Fruit fly (Drosophila melanogaster) whole organism, embryonic: ENCODE results near the gene Bub1.

Experiments used
- CG10321 ChIP-seq: fragments of 200-800 bp; sonication (Bioruptor generic); IDR thresholded peaks from 2 replicates; pipeline ENCODE4 v1.3.6; 2022; ENCODE audit warnings: missing biosample characterization, missing genetic modification characterization
- CG11093 ChIP-seq: fragments of 200-800 bp; sonication (Bioruptor generic); IDR thresholded peaks from 3 replicates; pipeline ENCODE4 v1.3.6; 2022; ENCODE audit warnings: missing biosample characterization, missing genetic modification characterization
- CG11696 ChIP-seq: fragments of 200-800 bp; sonication (Bioruptor generic); IDR thresholded peaks from 2 replicates; pipeline ENCODE4 v1.3.6; 2022; ENCODE audit warnings: missing biosample characterization, missing genetic modification characterization
- CG12155 ChIP-seq: fragments of 200-800 bp; sonication (Bioruptor generic); optimal IDR thresholded peaks from 3 replicates; lab custom pipeline; 2016; ENCODE audit warnings: missing biosample characterization, missing genetic modification characterization
- CG1233 ChIP-seq: fragments of 200-800 bp; sonication (Bioruptor generic); optimal IDR thresholded peaks from 4 replicates; lab custom pipeline; 2018; ENCODE audit warnings: missing biosample characterization, mild to moderate bottlenecking, missing genetic modification characterization
- CG12659 ChIP-seq: fragments of 200-800 bp; sonication (Bioruptor generic); optimal IDR thresholded peaks from 3 replicates; lab custom pipeline; 2017; ENCODE audit warnings: mild to moderate bottlenecking, missing biosample characterization, missing genetic modification reagents, missing genetic modification characterization
- CG13775 ChIP-seq: fragments of 200-800 bp; sonication (Bioruptor generic); optimal IDR thresholded peaks from 3 replicates; lab custom pipeline; 2017; ENCODE audit warnings: missing biosample characterization, mild to moderate bottlenecking, missing genetic modification characterization
- CG14710 ChIP-seq: fragments of 200-800 bp; sonication (Bioruptor generic); optimal IDR thresholded peaks from 3 replicates; lab custom pipeline; 2019; ENCODE audit warnings: missing biosample characterization, mild to moderate bottlenecking, missing genetic modification characterization, moderate library complexity
- CG1602 ChIP-seq: fragments of 200-800 bp; sonication (Bioruptor generic); optimal IDR thresholded peaks from 3 replicates; lab custom pipeline; 2016; ENCODE audit warnings: missing biosample characterization, missing genetic modification characterization
- CG17186 ChIP-seq: fragments of 200-800 bp; sonication (Bioruptor generic); optimal IDR thresholded peaks from 3 replicates; lab custom pipeline; 2017; ENCODE audit warnings: missing biosample characterization, missing genetic modification reagents, missing genetic modification characterization
- CG17385 ChIP-seq: fragments of 200-800 bp; sonication (Bioruptor generic); optimal IDR thresholded peaks from 3 replicates; lab custom pipeline; 2018; ENCODE audit warnings: missing biosample characterization, mild to moderate bottlenecking, missing genetic modification characterization
- CG2712 ChIP-seq: fragments of 200-800 bp; optimal IDR thresholded peaks from 3 replicates; lab custom pipeline; 2019; ENCODE audit warnings: missing biosample characterization, mild to moderate bottlenecking, missing genetic modification characterization, moderate library complexity
- CG31224 ChIP-seq: fragments of 200-800 bp; sonication (Bioruptor generic); IDR thresholded peaks from 2 replicates; pipeline ENCODE4 v1.3.6; 2022; ENCODE audit warnings: missing biosample characterization, missing genetic modification characterization
- CG3407 ChIP-seq: fragments of 200-800 bp; sonication (Bioruptor generic); optimal IDR thresholded peaks from 2 replicates; lab custom pipeline; 2018; ENCODE audit warnings: missing biosample characterization, mild to moderate bottlenecking, missing genetic modification characterization
- CG4730 ChIP-seq: fragments of 200-800 bp; sonication (Bioruptor generic); IDR thresholded peaks from 2 replicates; pipeline ENCODE4 v1.3.6; 2022; ENCODE audit warnings: missing biosample characterization, missing genetic modification characterization
- CG5180 ChIP-seq: fragments of 200-800 bp; sonication (Bioruptor generic); optimal IDR thresholded peaks from 3 replicates; lab custom pipeline; 2017; ENCODE audit warnings: missing biosample characterization, missing genetic modification characterization, mild to moderate bottlenecking, moderate library complexity, missing genetic modification reagents
- CG6689 ChIP-seq: fragments of 200-800 bp; sonication (Bioruptor generic); IDR thresholded peaks from 2 replicates; pipeline ENCODE4 v1.3.6; 2022; ENCODE audit warnings: missing biosample characterization, missing genetic modification characterization
- CG7839 ChIP-seq: fragments of 200-800 bp; sonication (Bioruptor generic); optimal IDR thresholded peaks from 3 replicates; lab custom pipeline; 2018; ENCODE audit warnings: missing biosample characterization, mild to moderate bottlenecking, missing genetic modification characterization, moderate library complexity
- CG8478 ChIP-seq: fragments of >200 bp; optimal IDR thresholded peaks from 2 replicates; lab custom pipeline; 2018
- CG9215 ChIP-seq: fragments of 200-800 bp; sonication (Bioruptor generic); IDR thresholded peaks from 2 replicates; pipeline ENCODE4 v1.3.6; 2022; ENCODE audit warnings: missing biosample characterization, missing genetic modification characterization
- Deaf1 ChIP-seq: fragments of 200-800 bp; optimal IDR thresholded peaks from 3 replicates; lab custom pipeline; 2019; ENCODE audit warnings: missing biosample characterization, mild to moderate bottlenecking, missing genetic modification characterization, moderate library complexity
- Gsc ChIP-seq: fragments of 200-800 bp; sonication (Bioruptor generic); IDR thresholded peaks from 2 replicates; pipeline ENCODE4 v1.3.6; 2022; ENCODE audit warnings: missing biosample characterization, missing genetic modification characterization
- MBD-R2 ChIP-seq: fragments of 200-800 bp; sonication (Bioruptor generic); IDR thresholded peaks from 2 replicates; pipeline ENCODE4 v1.3.6; 2022; ENCODE audit warnings: missing biosample characterization, missing genetic modification characterization
- Meics ChIP-seq: fragments of 200-800 bp; sonication (Bioruptor generic); optimal IDR thresholded peaks from 2 replicates; lab custom pipeline; 2017; ENCODE audit warnings: missing biosample characterization, mild to moderate bottlenecking, missing genetic modification characterization
- NK7.1 ChIP-seq: fragments of 200-800 bp; sonication (Bioruptor generic); optimal IDR thresholded peaks from 3 replicates; lab custom pipeline; 2016; ENCODE audit warnings: missing biosample characterization, missing genetic modification characterization
- Oaz ChIP-seq: fragments of 200-800 bp; sonication (Bioruptor generic); IDR thresholded peaks from 2 replicates; pipeline ENCODE4 v1.3.6; 2022; ENCODE audit warnings: missing biosample characterization, missing genetic modification characterization
- Sin3A ChIP-seq: fragments of >200 bp; optimal IDR thresholded peaks from 2 replicates; lab custom pipeline; 2018
- Sox100B ChIP-seq: fragments of 200-800 bp; sonication (Bioruptor generic); optimal IDR thresholded peaks from 3 replicates; lab custom pipeline; 2018; ENCODE audit warnings: missing biosample characterization, mild to moderate bottlenecking, missing genetic modification characterization
- ara ChIP-seq: fragments of 200-800 bp; sonication (Bioruptor generic); IDR thresholded peaks from 2 replicates; pipeline ENCODE4 v1.3.6; 2022; ENCODE audit warnings: missing biosample characterization, missing genetic modification characterization
- cato ChIP-seq: fragments of 200-800 bp; sonication (Bioruptor generic); optimal IDR thresholded peaks from 2 replicates; lab custom pipeline; 2016; ENCODE audit warnings: missing biosample characterization, missing genetic modification characterization, borderline replicate concordance
- cg ChIP-seq: fragments of 200-800 bp; sonication (Bioruptor generic); optimal IDR thresholded peaks from 3 replicates; lab custom pipeline; 2019; ENCODE audit warnings: missing biosample characterization, mild to moderate bottlenecking, missing genetic modification characterization, moderate library complexity
- crol ChIP-seq: fragments of 200-800 bp; sonication (Bioruptor generic); IDR thresholded peaks from 2 replicates; pipeline ENCODE4 v1.3.6; 2022; ENCODE audit warnings: missing biosample characterization, missing genetic modification characterization
- dimm ChIP-seq: fragments of 200-800 bp; sonication (Bioruptor generic); IDR thresholded peaks from 2 replicates; pipeline ENCODE4 v1.3.6; 2022; ENCODE audit warnings: missing biosample characterization, missing genetic modification characterization
- insv ChIP-seq, 2 experiments: fragments of 200-800 bp; sonication (Bioruptor generic); optimal IDR thresholded peaks; 3 replicates each; lab custom pipeline; 2016 to 2018; ENCODE audit warnings: missing biosample characterization in 2 of 2, missing genetic modification characterization in 2 of 2
- lilli ChIP-seq: fragments of 200-800 bp; sonication (Bioruptor generic); optimal IDR thresholded peaks from 3 replicates; lab custom pipeline; 2016; ENCODE audit warnings: missing biosample characterization, missing genetic modification characterization
- lola ChIP-seq, 3 experiments: fragments of >200 bp in 2 of 3; fragments of 200-800 bp in 1 of 3; sonication (Bioruptor generic) in 1 of 3; optimal IDR thresholded peaks; 2 replicates each; lab custom pipeline; 2017 to 2019; ENCODE audit warnings: missing biosample characterization in 3 of 3, missing genetic modification characterization in 3 of 3, mild to moderate bottlenecking in 1 of 3, moderate library complexity in 1 of 3
- lov ChIP-seq, 2 experiments: fragments of 200-800 bp in 1 of 2; fragments of >200 bp in 1 of 2; sonication (Bioruptor generic) in 1 of 2; IDR thresholded peaks in 1 of 2; optimal IDR thresholded peaks in 1 of 2; 2 replicates in 1 of 2; 3 replicates in 1 of 2; pipeline versions ENCODE4 v1.3.6 to Lab custom; 2017 to 2022; ENCODE audit warnings: missing biosample characterization in 1 of 2, missing genetic modification characterization in 1 of 2
- maf-S ChIP-seq: fragments of 200-800 bp; sonication (Bioruptor generic); optimal IDR thresholded peaks from 2 replicates; lab custom pipeline; 2016; ENCODE audit warnings: missing biosample characterization, missing genetic modification characterization
- pan ChIP-seq, 4 experiments: fragments of >200 bp in 3 of 4; fragments of 200-800 bp in 1 of 4; sonication (Bioruptor generic) in 1 of 4; optimal IDR thresholded peaks in 3 of 4; IDR thresholded peaks in 1 of 4; 2 replicates each; pipeline versions ENCODE4 v1.3.6 to Lab custom; 2017 to 2022; ENCODE audit warnings: missing biosample characterization in 2 of 4, missing genetic modification characterization in 2 of 4, mixed read lengths in 1 of 4
- pros ChIP-seq: fragments of 200-800 bp; sonication (Bioruptor generic); optimal IDR thresholded peaks from 3 replicates; lab custom pipeline; 2019; ENCODE audit warnings: missing biosample characterization, mild to moderate bottlenecking, missing genetic modification characterization, moderate library complexity
- psq ChIP-seq: fragments of 200-800 bp; sonication (Bioruptor generic); optimal IDR thresholded peaks from 2 replicates; lab custom pipeline; 2017; ENCODE audit warnings: missing biosample characterization, missing genetic modification characterization
- ranshi ChIP-seq: fragments of 200-800 bp; sonication (Bioruptor generic); IDR thresholded peaks from 2 replicates; pipeline ENCODE4 v1.3.6; 2022; ENCODE audit warnings: missing biosample characterization, missing genetic modification characterization
- salm ChIP-seq: fragments of 200-800 bp; sonication (Bioruptor generic); optimal IDR thresholded peaks from 2 replicates; lab custom pipeline; 2018; ENCODE audit warnings: missing biosample characterization, mild to moderate bottlenecking, missing genetic modification characterization
- stwl ChIP-seq: fragments of 200-800 bp; sonication (Bioruptor generic); optimal IDR thresholded peaks from 3 replicates; lab custom pipeline; 2018; ENCODE audit warnings: missing biosample characterization, mild to moderate bottlenecking, missing genetic modification characterization, moderate library complexity
- ttk ChIP-seq: fragments of 200-800 bp; sonication (Bioruptor generic); IDR thresholded peaks from 2 replicates; pipeline ENCODE4 v2.1.2; 2022; ENCODE audit warnings: missing biosample characterization, missing genetic modification characterization
- vfl ChIP-seq: fragments of 200-800 bp; sonication (Bioruptor generic); optimal IDR thresholded peaks from 2 replicates; lab custom pipeline; 2016; ENCODE audit warnings: missing biosample characterization, missing genetic modification characterization
- wdn ChIP-seq: fragments of 200-800 bp; sonication (Bioruptor generic); IDR thresholded peaks from 2 replicates; pipeline ENCODE4 v1.3.6; 2022; ENCODE audit warnings: missing biosample characterization, missing genetic modification characterization
- yki ChIP-seq: fragments of >200 bp; optimal IDR thresholded peaks from 3 replicates; lab custom pipeline; 2018
- zfh2 ChIP-seq: fragments of 200-800 bp; sonication (Bioruptor generic); optimal IDR thresholded peaks from 2 replicates; lab custom pipeline; 2016; ENCODE audit warnings: missing biosample characterization, missing genetic modification characterization

The Bub1 gene

DNA sequence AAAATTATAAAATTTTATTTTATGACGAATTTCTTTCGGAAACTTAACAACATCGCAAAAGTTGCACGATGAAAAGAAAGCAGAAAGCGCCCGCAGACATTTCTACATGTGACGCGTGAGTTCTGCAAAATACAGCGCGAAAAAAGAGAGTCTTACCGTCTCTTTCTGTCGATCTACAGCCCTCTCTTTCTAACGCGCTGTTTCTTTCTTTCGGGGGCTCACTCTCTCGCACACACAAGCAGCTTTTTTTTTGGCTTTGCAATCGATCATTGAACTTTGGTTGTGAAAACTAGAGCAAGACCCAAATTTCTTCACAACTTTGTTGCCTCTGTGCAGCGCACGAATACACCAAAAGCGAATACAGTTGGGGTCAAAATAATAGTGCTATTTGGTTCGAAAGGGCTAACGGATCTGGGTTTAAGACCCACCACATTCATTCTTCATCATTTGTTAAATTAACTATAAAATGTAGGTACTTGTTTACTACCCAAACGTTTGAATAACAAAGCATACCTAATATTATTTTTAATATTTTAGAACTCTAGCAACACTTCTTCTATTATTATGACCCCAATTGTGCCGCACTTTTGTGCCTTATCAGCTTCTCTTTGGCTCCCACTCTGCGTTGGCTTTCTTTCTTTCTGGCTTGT is 20.4 kb downstream of the Bub1 start (continued):
- peak; percentile 85 for TF ChIP-seq CG5180 (GFP tag; lab: Kevin White, UChicago)
- TF ChIP-seq ttk (GFP tag; lab: Robert Waterston, UW), result peak; percentile 76
- TF ChIP-seq vfl, result peak; percentile 47
- peak; percentile 79 for TF ChIP-seq Oaz (GFP tag; lab: Robert Waterston, UW)
- TF ChIP-seq Sox100B (GFP tag; lab: Kevin White, UChicago), result peak; percentile 88
- TF ChIP-seq CG17186 (GFP tag; lab: Kevin White, UChicago), result peak; percentile 28
- peak; percentile 57 for TF ChIP-seq zfh2 (GFP tag; lab: Kevin White, UChicago)
- TF ChIP-seq CG3407 (GFP tag; lab: Kevin White, UChicago), result peak; percentile 85
- TF ChIP-seq ranshi (GFP tag; lab: Robert Waterston, UW), result peak; percentile 59
- peak; percentile 76 for TF ChIP-seq dimm (GFP tag; lab: Robert Waterston, UW)
- TF ChIP-seq CG1602 (GFP tag; lab: Kevin White, UChicago), result peak; percentile 82
- TF ChIP-seq CG11696, result peak; percentile 96
- peak; percentile 34; the same call in 1 of the 2 replicates for TF ChIP-seq crol
- peak; percentile 83 for TF ChIP-seq CG12659 (GFP tag; lab: Kevin White, UChicago)
- peak; percentile 52 for TF ChIP-seq cg (GFP tag; lab: Kevin White, UChicago)
- no peak for TF ChIP-seq yki (lab: Kevin White, UChicago)
- TF ChIP-seq salm (tag; lab: Kevin White, UChicago), result peak; percentile 85
- peak; percentile 47 for TF ChIP-seq maf-S (GFP tag; lab: Kevin White, UChicago)
- peak; percentile 67 for TF ChIP-seq CG1233
- TF ChIP-seq NK7.1 (GFP tag; lab: Kevin White, UChicago), result no peak
- peak; percentile 20; the same call in 1 of the 2 replicates for TF ChIP-seq CG9215
- TF ChIP-seq MBD-R2 (GFP tag; lab: Robert Waterston, UW), result peak; percentile 15; the same call in 1 of the 2 replicates
- TF ChIP-seq CG13775 (GFP tag; lab: Kevin White, UChicago), result peak; percentile 70
- TF ChIP-seq wdn (GFP tag; lab: Robert Waterston, UW), result 0 out of 2 replicates have a peak, but pooled peaks have one; percentile 31
- TF ChIP-seq pan (optimal IDR thresholded peaks at IDR 0.05; lab: Kevin White, UChicago), result no peak
- TF ChIP-seq pan (GFP tag; optimal IDR thresholded peaks at IDR 0.05 in 1 of 2, IDR thresholded peaks at IDR 0.05 in 1 of 2), result peak in 1 of 2 experiments; percentile 54
- TF ChIP-seq CG8478, result no peak
- TF ChIP-seq insv (GFP tag; optimal IDR thresholded peaks at IDR 0.05; lab: Kevin White, UChicago), result no peak
- TF ChIP-seq CG11093 (GFP tag; lab: Robert Waterston, UW), result peak; percentile 74; the same call in 2 of the 3 replicates
- TF ChIP-seq CG31224 (GFP tag; lab: Robert Waterston, UW), result peak; percentile 35; the same call in 1 of the 2 replicates
- TF ChIP-seq psq (GFP tag; lab: Kevin White, UChicago), result peak; percentile 55
- TF ChIP-seq CG2712 (tag; lab: Kevin White, UChicago), result peak; percentile 88
- no peak for TF ChIP-seq stwl (tag; lab: Kevin White, UChicago)
- peak; percentile 81 for TF ChIP-seq CG6689 (GFP tag; lab: Robert Waterston, UW)
- peak; percentile 76 for TF ChIP-seq CG14710 (tag; lab: Kevin White, UChicago)
- TF ChIP-seq Meics (GFP tag; lab: Kevin White, UChicago), result peak; percentile 70
- TF ChIP-seq cato (GFP tag; lab: Kevin White, UChicago), result peak; percentile 75
- no peak for TF ChIP-seq lov (optimal IDR thresholded peaks at IDR 0.05; lab: Kevin White, UChicago)
- no peak for TF ChIP-seq lov (GFP tag; IDR thresholded peaks at IDR 0.05; lab: Robert Waterston, UW)
- peak; percentile 91 for TF ChIP-seq CG7839 (tag; lab: Kevin White, UChicago)
- peak; percentile 44 for TF ChIP-seq CG12155 (GFP tag; lab: Kevin White, UChicago)
- TF ChIP-seq Deaf1 (tag; lab: Kevin White, UChicago), result peak; percentile 52
- TF ChIP-seq lola (GFP tag; optimal IDR thresholded peaks at IDR 0.05; lab: Kevin White, UChicago), result peak in 1 of 3 experiments; percentile 85
- peak; percentile 89 for TF ChIP-seq CG17385
- TF ChIP-seq ara, result peak; percentile 80
- peak; percentile 20; the same call in 1 of the 2 replicates for TF ChIP-seq Gsc (GFP tag; lab: Robert Waterston, UW)
- TF ChIP-seq pros (GFP tag; lab: Kevin White, UChicago), result no peak
- no peak for TF ChIP-seq CG4730 (GFP tag; lab: Robert Waterston, UW)
- TF ChIP-seq lilli (GFP tag; lab: Kevin White, UChicago), result peak; percentile 86
- TF ChIP-seq Sin3A (lab: Kevin White, UChicago), result no peak
- TF ChIP-seq CG10321 (GFP tag; lab: Robert Waterston, UW), result peak; percentile 84
